Worm (Caenorhabditis elegans) whole organism, L2 larva: ENCODE data around the gene math-10.
A peak's percentile ranks its signal among the peaks of the same experiment; 100 is the strongest.

Source experiments
- C34F6.9 ChIP-seq: fragments of 150-350 bp; optimal IDR thresholded peaks from 2 replicates; lab custom pipeline; 2014; ENCODE audit warnings: missing biosample characterization, missing genetic modification characterization
- F13H6.1 ChIP-seq: sonication (generic microtip); optimal IDR thresholded peaks from 2 replicates; lab custom pipeline; 2016; ENCODE audit warnings: missing genetic modification characterization, missing compliant biosample characterization
- R02D3.7 ChIP-seq: fragments of 150-350 bp; optimal IDR thresholded peaks from 2 replicates; lab custom pipeline; 2014; ENCODE audit warnings: missing biosample characterization, missing genetic modification characterization
- ZK546.5 ChIP-seq: sonication (generic microtip); optimal IDR thresholded peaks from 2 replicates; lab custom pipeline; 2017; ENCODE audit warnings: missing biosample characterization, missing genetic modification characterization
- aly-2 ChIP-seq: fragments of 150-350 bp; optimal IDR thresholded peaks from 2 replicates; lab custom pipeline; 2014; ENCODE audit warnings: missing biosample characterization, missing genetic modification characterization
- ama-1 ChIP-seq: fragments of 150-350 bp; optimal IDR thresholded peaks from 2 replicates; lab custom pipeline; 2018; ENCODE audit warnings: inconsistent platforms
- blmp-1 ChIP-seq: sonication (generic microtip); optimal IDR thresholded peaks from 2 replicates; lab custom pipeline; 2017; ENCODE audit warnings: missing genetic modification characterization, mild to moderate bottlenecking, missing compliant biosample characterization, antibody characterized with exemption, moderate library complexity; ENCODE audit not compliant: insufficient read depth
- ceh-82 ChIP-seq: fragments of 150-350 bp; optimal IDR thresholded peaks from 2 replicates; lab custom pipeline; 2014; ENCODE audit warnings: missing biosample characterization, missing genetic modification characterization
- dmd-4 ChIP-seq: sonication (generic microtip); optimal IDR thresholded peaks from 2 replicates; lab custom pipeline; 2017; ENCODE audit warnings: missing biosample characterization, missing genetic modification characterization
- elt-1 ChIP-seq: fragments of 150-350 bp; optimal IDR thresholded peaks from 2 replicates; lab custom pipeline; 2014; ENCODE audit warnings: missing biosample characterization, missing genetic modification characterization
- fos-1 ChIP-seq: fragments of 150-350 bp; optimal IDR thresholded peaks from 2 replicates; lab custom pipeline; 2014; ENCODE audit warnings: missing biosample characterization, missing genetic modification characterization
- gmeb-1 ChIP-seq: fragments of 150-350 bp; optimal IDR thresholded peaks from 2 replicates; lab custom pipeline; 2014; ENCODE audit warnings: missing biosample characterization, missing genetic modification characterization
- lin-11 ChIP-seq: fragments of 150-350 bp; sonication (generic microtip); optimal IDR thresholded peaks from 2 replicates; lab custom pipeline; 2014; ENCODE audit warnings: missing biosample characterization, missing genetic modification characterization, inconsistent platforms, mixed read lengths
- lin-13 ChIP-seq: fragments of 150-350 bp; optimal IDR thresholded peaks from 2 replicates; lab custom pipeline; 2014; ENCODE audit warnings: missing biosample characterization, missing genetic modification reagents, missing genetic modification characterization
- mbf-1 ChIP-seq: sonication (generic microtip); optimal IDR thresholded peaks from 2 replicates; lab custom pipeline; 2017; ENCODE audit warnings: missing biosample characterization, missing genetic modification characterization
- mdl-1 ChIP-seq, 2 experiments: fragments of 150-350 bp in 1 of 2; sonication (generic microtip) in 1 of 2; optimal IDR thresholded peaks; 2 replicates each; lab custom pipeline; 2017; ENCODE audit warnings: missing biosample characterization in 2 of 2, missing genetic modification characterization in 2 of 2
- nhr-10 ChIP-seq: sonication (generic microtip); optimal IDR thresholded peaks from 2 replicates; lab custom pipeline; 2017; ENCODE audit warnings: missing biosample characterization, missing genetic modification characterization
- nhr-11 ChIP-seq: fragments of 150-350 bp; optimal IDR thresholded peaks from 2 replicates; lab custom pipeline; 2014; ENCODE audit warnings: missing biosample characterization, missing genetic modification characterization
- nhr-129 ChIP-seq: fragments of 150-350 bp; optimal IDR thresholded peaks from 2 replicates; lab custom pipeline; 2014; ENCODE audit warnings: missing biosample characterization, missing genetic modification characterization
- nhr-25 ChIP-seq: fragments of 150-350 bp; sonication (generic microtip); optimal IDR thresholded peaks from 3 replicates; lab custom pipeline; 2014; ENCODE audit warnings: missing biosample characterization, missing genetic modification characterization
- nhr-6 ChIP-seq: fragments of 150-350 bp; optimal IDR thresholded peaks from 2 replicates; lab custom pipeline; 2014; ENCODE audit warnings: missing biosample characterization, missing genetic modification characterization
- nhr-77 ChIP-seq: fragments of 150-350 bp; optimal IDR thresholded peaks from 2 replicates; lab custom pipeline; 2014; ENCODE audit warnings: missing biosample characterization, missing genetic modification characterization
- sem-4 ChIP-seq: fragments of 150-350 bp; optimal IDR thresholded peaks from 2 replicates; lab custom pipeline; 2014; ENCODE audit warnings: missing biosample characterization, missing genetic modification reagents, missing genetic modification characterization
- skn-1 ChIP-seq: sonication (generic microtip); optimal IDR thresholded peaks from 2 replicates; lab custom pipeline; 2017; ENCODE audit warnings: missing biosample characterization, missing genetic modification characterization
- sma-9 ChIP-seq, 2 experiments: fragments of 150-350 bp in 1 of 2; sonication (generic microtip) in 1 of 2; optimal IDR thresholded peaks; 2 replicates each; lab custom pipeline; 2014 to 2016; ENCODE audit warnings: missing genetic modification characterization in 2 of 2, mild to moderate bottlenecking in 1 of 2, missing biosample characterization in 1 of 2, missing compliant biosample characterization in 1 of 2, missing genetic modification reagents in 1 of 2, moderate library complexity in 1 of 2
- snpc-4 ChIP-seq: fragments of 150-350 bp; optimal IDR thresholded peaks from 2 replicates; lab custom pipeline; 2014; ENCODE audit warnings: missing biosample characterization, missing genetic modification characterization
- unc-39 ChIP-seq: fragments of 150-350 bp; optimal IDR thresholded peaks from 2 replicates; lab custom pipeline; 2014; ENCODE audit warnings: missing biosample characterization, missing genetic modification characterization
- unc-62 ChIP-seq: fragments of 150-350 bp; optimal IDR thresholded peaks from 2 replicates; lab custom pipeline; 2014; ENCODE audit warnings: missing biosample characterization, missing genetic modification reagents, missing genetic modification characterization
- zag-1 ChIP-seq: fragments of 150-350 bp; optimal IDR thresholded peaks from 2 replicates; lab custom pipeline; 2014; ENCODE audit warnings: missing biosample characterization, missing genetic modification characterization
- ztf-1 ChIP-seq: fragments of 200-800 bp; sonication (Bioruptor generic); conservative IDR thresholded peaks from 2 replicates; pipeline ENCODE4 v1.3.6; 2022; ENCODE audit warnings: missing genetic modification characterization, missing compliant biosample characterization

The math-10 gene

ce11 chrII:1895278-1895677 lies 23.9 kb downstream of the math-10 start, which contains the start of gene C46F9.5:
Gene C46F9.5, plus strand, starts transcription at chrII:1895578.
- TF ChIP-seq aly-2 (tag; lab: Kevin White, UChicago), result no peak
- no peak for TF ChIP-seq ceh-82 (tag; lab: Kevin White, UChicago)
- TF ChIP-seq sma-9 (GFP tag; optimal IDR thresholded peaks at IDR 0.05; lab: Kevin White, UChicago), result no peak
- TF ChIP-seq sma-9 (tag; optimal IDR thresholded peaks at IDR 0.05; lab: Kevin White, UChicago), result no peak

- TF ChIP-seq sma-9 (GFP tag; optimal IDR thresholded peaks at IDR 0.05; lab: Kevin White, UChicago) (no peak), sma-9 (tag; optimal IDR thresholded peaks at IDR 0.05; lab: Kevin White, UChicago) (no peak), nhr-129 (tag; lab: Kevin White, UChicago) (no peak), skn-1 (no peak), nhr-25 (tag; lab: Kevin White, UChicago) (no peak), dmd-4 (tag; lab: Kevin White, UChicago) (no peak), R02D3.7 (tag; lab: Kevin White, UChicago) (no peak), zag-1 (tag; lab: Kevin White, UChicago) (no peak), sem-4 (tag; lab: Kevin White, UChicago) (no peak), unc-62 (GFP tag; lab: Kevin White, UChicago) (no peak), elt-1 (tag; lab: Kevin White, UChicago) (no peak), gmeb-1 (tag; lab: Kevin White, UChicago) (no peak), nhr-6 (tag; lab: Kevin White, UChicago) (no peak), blmp-1 (tag; lab: Kevin White, UChicago) (no peak), mbf-1 (tag; lab: Kevin White, UChicago) (no peak), aly-2 (tag; lab: Kevin White, UChicago) (no peak)
Measured at ce11 chrII:1895762-1896161, 24.4 kb downstream of the math-10 start, which contains the start of gene math-25. Gene math-25, plus strand, starts transcription at chrII:1896062.

ce11 chrII:1897936-1898335 lies 26.6 kb downstream of the math-10 start, which contains the start of gene C46F9.6:
Gene C46F9.6, plus strand, starts transcription at chrII:1898236.
- TF ChIP-seq R02D3.7 (tag; lab: Kevin White, UChicago), result no peak
- peak; percentile 9 for TF ChIP-seq fos-1 (tag; lab: Kevin White, UChicago)
- TF ChIP-seq nhr-10, result no peak
- TF ChIP-seq blmp-1 (tag; lab: Kevin White, UChicago), result no peak
- TF ChIP-seq gmeb-1 (tag; lab: Kevin White, UChicago), result no peak

- TF ChIP-seq zag-1 (tag; lab: Kevin White, UChicago), result no peak
- no peak for TF ChIP-seq unc-39 (tag; lab: Kevin White, UChicago)
- TF ChIP-seq lin-11 (tag; lab: Kevin White, UChicago), result no peak
- no peak for TF ChIP-seq F13H6.1
- no peak for TF ChIP-seq nhr-11
- TF ChIP-seq, all 48 proteins: peak for 0
Measured at ce11 chrII:1899934-1900333, 28.6 kb downstream of the math-10 start, which contains the start of gene math-24. Gene math-24, plus strand, starts transcription at chrII:1900234.

- no peak for TF ChIP-seq unc-39 (tag; lab: Kevin White, UChicago)
- no peak for TF ChIP-seq nhr-77 (tag; lab: Kevin White, UChicago)
- TF ChIP-seq aly-2 (tag; lab: Kevin White, UChicago), result no peak
- no peak for TF ChIP-seq R02D3.7 (tag; lab: Kevin White, UChicago)
- TF ChIP-seq lin-13 (GFP tag; lab: Kevin White, UChicago), result no peak
- TF ChIP-seq ama-1, result no peak
- TF ChIP-seq mdl-1 (tag; optimal IDR thresholded peaks at IDR 0.05; lab: Kevin White, UChicago), result no peak
- TF ChIP-seq ZK546.5 (tag; lab: Kevin White, UChicago), result no peak
Measured at ce11 chrII:1901981-1902380, 30.6 kb downstream of the math-10 start, which contains the start of gene math-23. Gene math-23, plus strand, starts transcription at chrII:1902281.

ce11 chrII:1905104-1905503 lies 33.8 kb downstream of the math-10 start, which contains the start of gene math-22:
Gene math-22, plus strand, starts transcription at chrII:1905404.
- TF ChIP-seq mdl-1 (tag; optimal IDR thresholded peaks at IDR 0.05; lab: Kevin White, UChicago) (no peak), fos-1 (tag; lab: Kevin White, UChicago) (peak; percentile 23), ztf-1 (GFP tag; lab: Robert Waterston, UW) (no peak)

- TF ChIP-seq C34F6.9 (tag; lab: Kevin White, UChicago) (no peak), unc-62 (GFP tag; lab: Kevin White, UChicago) (no peak), snpc-4 (tag; lab: Kevin White, UChicago) (no peak), mbf-1 (tag; lab: Kevin White, UChicago) (no peak), sem-4 (tag; lab: Kevin White, UChicago) (no peak)
Measured at ce11 chrII:1912741-1913140, 41.4 kb downstream of the math-10 start, which contains the start of gene math-31. Gene math-31, minus strand, starts transcription at chrII:1912841.
